Worm (Caenorhabditis elegans) whole organism, early embryonic: Measurements from ENCODE around the gene Y56A3A.28.

Source experiments
- B0310.2 ChIP-seq: sonication (generic microtip); optimal IDR thresholded peaks from 2 replicates; lab custom pipeline; 2016; ENCODE audit warnings: mild to moderate bottlenecking, missing genetic modification characterization, missing compliant biosample characterization
- F13C5.2 ChIP-seq: sonication (generic microtip); optimal IDR thresholded peaks from 2 replicates; lab custom pipeline; 2017; ENCODE audit warnings: mild to moderate bottlenecking, missing genetic modification characterization, inconsistent platforms, missing compliant biosample characterization
- aly-1 ChIP-seq: sonication (generic microtip); optimal IDR thresholded peaks from 2 replicates; lab custom pipeline; 2016; ENCODE audit warnings: missing genetic modification characterization, missing compliant biosample characterization
- ama-1 ChIP-seq: fragments of 150-350 bp; optimal IDR thresholded peaks from 2 replicates; lab custom pipeline; 2014
- ceh-13 ChIP-seq: fragments of 200-800 bp; sonication (Bioruptor generic); optimal IDR thresholded peaks from 2 replicates; lab custom pipeline; 2018; ENCODE audit warnings: mild to moderate bottlenecking, missing genetic modification characterization, missing compliant biosample characterization
- ceh-36 ChIP-seq: sonication (generic microtip); optimal IDR thresholded peaks from 2 replicates; lab custom pipeline; 2016; ENCODE audit warnings: missing genetic modification characterization, inconsistent platforms, missing compliant biosample characterization
- ets-7 ChIP-seq: sonication (generic microtip); optimal IDR thresholded peaks from 2 replicates; lab custom pipeline; 2016; ENCODE audit warnings: missing genotype, missing genetic modification characterization, missing compliant biosample characterization
- flt-1 ChIP-seq: fragments of 200-800 bp; sonication (Bioruptor generic); IDR thresholded peaks from 2 replicates; pipeline ENCODE4 v1.3.6; 2022; ENCODE audit warnings: missing genetic modification characterization, missing compliant biosample characterization
- hmbx-1 ChIP-seq: sonication (generic microtip); optimal IDR thresholded peaks from 2 replicates; lab custom pipeline; 2016; ENCODE audit warnings: mild to moderate bottlenecking, missing genetic modification characterization, missing compliant biosample characterization
- hmg-4 ChIP-seq: fragments of 200-800 bp; sonication (Bioruptor generic); optimal IDR thresholded peaks from 2 replicates; lab custom pipeline; 2018; ENCODE audit warnings: mild to moderate bottlenecking, missing genetic modification characterization, missing compliant biosample characterization
- hnd-1 ChIP-seq: sonication (generic microtip); optimal IDR thresholded peaks from 2 replicates; lab custom pipeline; 2016; ENCODE audit warnings: missing genetic modification characterization, missing compliant biosample characterization
- pes-1 ChIP-seq: fragments of 200-800 bp; sonication (Bioruptor generic); IDR thresholded peaks from 2 replicates; pipeline ENCODE4 v1.3.6; 2022; ENCODE audit warnings: missing genetic modification reagents, missing genetic modification characterization, missing compliant biosample characterization
- scrt-1 ChIP-seq: fragments of 200-800 bp; sonication (Bioruptor generic); IDR thresholded peaks from 2 replicates; pipeline ENCODE4 v1.3.6; 2022; ENCODE audit warnings: missing genetic modification characterization, missing compliant biosample characterization
- sea-1 ChIP-seq: fragments of 200-800 bp; sonication (Bioruptor generic); conservative IDR thresholded peaks from 2 replicates; pipeline ENCODE4 v1.3.6; 2022; ENCODE audit warnings: missing genetic modification characterization, missing compliant biosample characterization
- tbx-11 ChIP-seq: fragments of 200-800 bp; sonication (Bioruptor generic); IDR thresholded peaks from 2 replicates; pipeline ENCODE4 v1.3.6; 2022; ENCODE audit warnings: missing genetic modification characterization, missing compliant biosample characterization
- tbx-37 ChIP-seq: fragments of 200-800 bp; sonication (Bioruptor generic); conservative IDR thresholded peaks from 2 replicates; pipeline ENCODE4 v1.3.6; 2022; ENCODE audit warnings: missing genetic modification reagents, missing genetic modification characterization, missing compliant biosample characterization
- tra-4 ChIP-seq: sonication (generic microtip); optimal IDR thresholded peaks from 2 replicates; lab custom pipeline; 2017; ENCODE audit warnings: missing genetic modification characterization, missing compliant biosample characterization

Gene Y56A3A.28

ce11 chrIII:11942664-11943063, 28.5 kb downstream of the Y56A3A.28 start:
- no peak for TF ChIP-seq flt-1 (GFP tag; lab: Robert Waterston, UW)
- no peak for TF ChIP-seq F13C5.2 (tag; lab: Kevin White, UChicago)
- no peak for TF ChIP-seq hnd-1 (tag; lab: Kevin White, UChicago)
- no peak for TF ChIP-seq aly-1
- no peak for TF ChIP-seq pes-1
- TF ChIP-seq tbx-11, result no peak

DNA sequence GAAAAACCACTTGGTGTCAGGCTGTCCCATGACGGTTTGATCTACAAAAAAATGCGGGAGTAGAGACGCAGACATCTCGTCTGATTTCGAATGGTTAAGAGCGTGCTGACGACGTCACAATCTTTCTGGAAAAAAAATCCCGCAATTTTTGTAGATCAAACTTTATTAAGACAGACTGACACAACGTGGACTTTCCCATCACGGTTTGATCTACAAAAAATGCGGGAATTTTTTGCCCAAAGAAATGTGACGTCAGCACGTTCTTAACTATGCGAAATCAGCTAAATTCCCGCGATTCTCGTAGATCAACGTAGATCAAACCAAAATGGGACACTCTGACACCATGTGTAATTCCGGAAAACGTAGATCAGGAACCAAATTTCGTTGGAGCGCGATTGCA, 32.6 kb downstream of the Y56A3A.28 start:
- no peak for TF ChIP-seq scrt-1 (GFP tag; lab: Robert Waterston, UW)
- no peak for TF ChIP-seq hmbx-1 (tag; lab: Kevin White, UChicago)
- no peak for TF ChIP-seq F13C5.2 (tag; lab: Kevin White, UChicago)
- TF ChIP-seq hmg-4 (GFP tag; lab: Kevin White, UChicago), result no peak
- TF ChIP-seq ceh-13 (GFP tag; lab: Kevin White, UChicago), result no peak
- TF ChIP-seq tbx-11, result no peak
- TF ChIP-seq tbx-37 (GFP tag; lab: Robert Waterston, UW), result no peak
- no peak for TF ChIP-seq ceh-36 (tag; lab: Kevin White, UChicago)
- TF ChIP-seq pes-1, result no peak
- TF ChIP-seq aly-1, result no peak
- no peak for TF ChIP-seq sea-1 (GFP tag; lab: Robert Waterston, UW)
- TF ChIP-seq ets-7 (tag; lab: Kevin White, UChicago), result no peak
- no peak for TF ChIP-seq flt-1 (GFP tag; lab: Robert Waterston, UW)
- TF ChIP-seq hnd-1 (tag; lab: Kevin White, UChicago), result no peak
- TF ChIP-seq ama-1, result no peak
- TF ChIP-seq B0310.2, result no peak
- TF ChIP-seq tra-4, result no peak

ce11 chrIII:11937911-11938310, 33.3 kb downstream of the Y56A3A.28 start:
- TF ChIP-seq ama-1 (no peak), pes-1 (no peak), B0310.2 (no peak), ceh-36 (tag; lab: Kevin White, UChicago) (no peak), ets-7 (tag; lab: Kevin White, UChicago) (no peak), tbx-37 (GFP tag; lab: Robert Waterston, UW) (no peak), hnd-1 (tag; lab: Kevin White, UChicago) (no peak), hmbx-1 (tag; lab: Kevin White, UChicago) (no peak), flt-1 (GFP tag; lab: Robert Waterston, UW) (no peak), tbx-11 (no peak), tra-4 (no peak), sea-1 (GFP tag; lab: Robert Waterston, UW) (no peak), hmg-4 (GFP tag; lab: Kevin White, UChicago) (no peak), aly-1 (no peak), F13C5.2 (tag; lab: Kevin White, UChicago) (no peak), ceh-13 (GFP tag; lab: Kevin White, UChicago) (no peak), scrt-1 (GFP tag; lab: Robert Waterston, UW) (no peak)

DNA sequence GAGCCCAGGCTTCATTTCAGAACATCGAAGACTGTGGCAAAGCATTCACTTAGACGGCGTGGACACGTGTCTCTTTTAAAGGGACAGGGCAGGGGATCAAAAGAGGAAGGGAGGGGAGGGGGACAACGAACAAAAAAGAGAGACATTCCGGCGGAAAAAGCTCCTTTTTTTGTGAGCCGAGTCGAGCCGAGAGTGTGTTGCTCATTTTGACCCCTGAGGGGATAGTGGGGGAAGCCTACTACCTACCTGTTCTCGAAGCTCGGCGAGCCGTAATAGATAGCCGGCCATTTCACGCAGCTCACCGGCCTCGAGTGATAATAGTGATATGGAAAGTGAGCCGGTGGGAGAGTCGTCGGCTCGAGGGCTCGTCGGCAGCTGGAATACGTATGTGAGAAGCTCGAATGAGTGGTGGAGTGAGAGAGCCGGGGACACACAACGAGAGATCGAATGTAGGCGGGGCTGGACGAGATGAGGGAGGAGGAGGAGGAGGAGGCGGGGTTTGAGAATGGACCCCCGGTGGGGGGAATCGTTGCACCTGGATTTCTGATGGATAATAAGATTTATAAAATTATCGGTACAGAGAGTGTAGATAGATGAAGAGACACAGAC, 34.4 kb downstream of the Y56A3A.28 start:
- TF ChIP-seq ceh-36 (tag; lab: Kevin White, UChicago) (no peak), hmg-4 (GFP tag; lab: Kevin White, UChicago) (peak; percentile 8)

DNA sequence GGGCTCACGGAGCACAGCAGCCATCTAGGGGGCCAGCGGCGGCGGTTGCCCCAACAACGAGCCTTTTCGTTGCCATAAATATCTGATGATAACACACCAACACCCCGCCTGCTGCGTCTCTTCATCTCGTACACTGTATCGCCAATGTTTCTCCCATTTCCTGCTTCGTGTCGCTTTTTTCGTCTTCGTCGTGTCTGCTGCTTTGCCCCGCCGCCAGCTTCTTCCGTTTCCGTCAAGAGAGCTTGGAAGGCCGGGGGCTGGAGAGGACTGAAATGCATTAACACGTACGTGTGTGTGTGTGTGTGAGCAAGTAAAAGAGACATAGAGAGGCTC, 35.3 kb downstream of the Y56A3A.28 start:
- TF ChIP-seq hmg-4 (GFP tag; lab: Kevin White, UChicago), result peak; percentile 27
- peak; percentile 43; the same call in 1 of the 2 replicates for TF ChIP-seq scrt-1 (GFP tag; lab: Robert Waterston, UW)
- no peak for TF ChIP-seq ceh-13 (GFP tag; lab: Kevin White, UChicago)

DNA sequence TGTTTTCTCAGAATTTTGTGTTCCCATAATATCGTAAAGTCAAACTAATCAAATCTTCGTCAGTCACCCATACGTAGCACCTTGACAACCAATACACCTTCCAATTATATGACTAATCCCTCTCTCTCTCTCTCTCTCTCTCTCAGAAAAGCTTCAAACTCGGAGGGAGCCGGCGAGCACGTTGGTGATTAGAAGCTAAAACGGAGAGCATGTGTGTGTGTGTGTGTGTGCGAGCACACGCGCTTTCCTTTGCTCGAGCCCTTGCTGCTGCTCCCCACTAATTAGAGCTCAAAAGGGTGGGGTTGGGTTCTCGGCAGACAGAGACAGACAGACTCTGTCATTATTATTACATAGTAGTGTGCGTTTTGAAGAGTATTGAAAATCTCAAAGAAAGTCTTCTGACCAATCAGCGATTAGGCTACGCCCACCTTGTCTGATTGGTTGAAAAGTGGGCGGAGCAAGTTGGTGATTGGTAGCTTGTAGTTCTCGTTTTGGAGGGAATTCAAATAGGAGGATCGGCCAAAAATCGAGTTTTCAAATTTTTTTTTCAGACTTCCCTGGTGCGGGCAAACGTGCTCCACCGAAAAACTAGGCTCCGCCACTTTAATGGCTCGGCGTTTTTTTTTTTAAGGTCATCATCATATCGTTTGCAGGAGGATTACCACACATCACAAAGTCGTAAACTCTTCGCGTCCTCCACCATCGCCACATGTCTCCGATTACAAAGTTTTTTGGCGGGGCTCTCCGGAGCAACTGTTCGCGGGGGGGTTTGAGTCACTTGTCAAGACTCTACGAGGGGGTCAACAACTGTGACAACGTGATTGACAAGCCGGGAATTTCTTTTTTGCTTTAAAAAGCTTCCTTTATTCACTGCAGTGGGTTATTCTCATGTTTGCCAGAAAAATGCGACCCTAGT, 35.9 kb downstream of the Y56A3A.28 start:
- TF ChIP-seq pes-1, result no peak
- peak; percentile 12 for TF ChIP-seq aly-1

DNA sequence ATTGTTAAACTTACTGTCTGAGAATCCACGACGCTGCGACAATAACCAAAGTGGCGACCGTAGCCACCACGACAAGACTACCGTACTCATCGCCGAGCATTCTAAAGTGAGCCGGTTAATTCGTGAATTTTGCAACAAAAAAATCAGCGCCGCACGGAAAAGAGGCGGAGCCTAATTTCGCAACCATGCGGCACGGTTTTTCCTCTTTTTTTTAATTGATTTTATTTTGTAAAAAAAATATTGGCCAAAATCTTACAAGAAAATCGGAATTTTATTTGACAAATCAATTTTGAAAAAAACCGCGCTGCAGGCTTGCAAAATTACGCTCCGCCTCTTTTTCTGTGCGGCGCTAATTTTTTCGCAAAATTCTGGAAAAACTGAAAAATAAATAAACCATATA, 37.6 kb downstream of the Y56A3A.28 start, which contains the start of gene dolk-1:
Gene dolk-1 (minus strand): TSS at position 101 of the 400 bp plus-strand sequence.
- no peak for TF ChIP-seq hmg-4 (GFP tag; lab: Kevin White, UChicago)
- no peak for TF ChIP-seq ceh-36 (tag; lab: Kevin White, UChicago)
- TF ChIP-seq hnd-1 (tag; lab: Kevin White, UChicago), result no peak
- TF ChIP-seq tra-4, result no peak
- no peak for TF ChIP-seq ceh-13 (GFP tag; lab: Kevin White, UChicago)
- TF ChIP-seq ama-1, result no peak
- TF ChIP-seq pes-1, result no peak
- no peak for TF ChIP-seq sea-1 (GFP tag; lab: Robert Waterston, UW)
- TF ChIP-seq ets-7 (tag; lab: Kevin White, UChicago), result no peak
- TF ChIP-seq B0310.2, result no peak
- no peak for TF ChIP-seq flt-1 (GFP tag; lab: Robert Waterston, UW)
- TF ChIP-seq F13C5.2 (tag; lab: Kevin White, UChicago), result no peak
- no peak for TF ChIP-seq tbx-11
- no peak for TF ChIP-seq tbx-37 (GFP tag; lab: Robert Waterston, UW)
- no peak for TF ChIP-seq hmbx-1 (tag; lab: Kevin White, UChicago)
- TF ChIP-seq aly-1, result no peak
- TF ChIP-seq scrt-1 (GFP tag; lab: Robert Waterston, UW), result no peak

DNA sequence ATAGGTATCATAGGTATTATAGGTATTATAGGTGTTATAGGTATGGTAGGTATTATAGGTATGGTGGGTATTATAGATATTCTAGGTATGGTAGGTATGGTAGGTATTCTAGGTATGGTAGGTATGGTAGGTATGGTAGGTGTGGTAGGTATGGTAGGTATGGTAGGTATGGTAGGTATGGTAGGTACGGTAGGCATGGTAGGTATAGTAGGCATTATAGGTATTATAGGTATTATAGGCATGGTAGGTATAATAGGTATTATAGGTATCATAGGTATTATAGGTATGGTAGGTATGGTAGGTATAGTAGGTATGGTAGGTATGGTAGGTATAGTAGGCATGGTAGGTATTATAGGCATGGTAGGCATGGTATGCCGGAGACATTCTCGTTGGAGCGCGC, 39.2 kb downstream of the Y56A3A.28 start:
- no peak for TF ChIP-seq ceh-13 (GFP tag; lab: Kevin White, UChicago)
- peak; percentile 48; the same call in 1 of the 2 replicates for TF ChIP-seq sea-1 (GFP tag; lab: Robert Waterston, UW)
- no peak; the same call in 1 of the 2 replicates for TF ChIP-seq tbx-11
- TF ChIP-seq tbx-37 (GFP tag; lab: Robert Waterston, UW), result peak; percentile 18; the same call in 1 of the 2 replicates
